Worm (Caenorhabditis elegans) whole organism, young adult: ENCODE data around the gene rpy-1.

Experiments
- B0019.2 ChIP-seq: fragments of 200-800 bp; sonication (Bioruptor generic); conservative IDR thresholded peaks from 2 replicates; pipeline ENCODE4 v1.3.6; 2022; ENCODE audit warnings: missing genetic modification reagents, missing genetic modification characterization, missing compliant biosample characterization
- B0261.1 ChIP-seq: sonication (generic microtip); optimal IDR thresholded peaks from 2 replicates; lab custom pipeline; 2016; ENCODE audit warnings: mild to moderate bottlenecking, missing genetic modification characterization, moderate library complexity, missing compliant biosample characterization
- C17E4.6 ChIP-seq: fragments of 200-800 bp; sonication (Bioruptor generic); IDR thresholded peaks from 2 replicates; pipeline ENCODE4 v1.3.6; 2022; ENCODE audit warnings: missing genetic modification reagents, missing genetic modification characterization, missing compliant biosample characterization
- F22D6.2 ChIP-seq: sonication (generic microtip); optimal IDR thresholded peaks from 2 replicates; lab custom pipeline; 2016; ENCODE audit warnings: mild to moderate bottlenecking, missing genetic modification characterization, missing compliant biosample characterization
- F23B12.7 ChIP-seq: sonication (generic microtip); optimal IDR thresholded peaks from 2 replicates; lab custom pipeline; 2017; ENCODE audit warnings: missing genetic modification characterization, mild to moderate bottlenecking, missing compliant biosample characterization, antibody characterized with exemption, moderate library complexity; ENCODE audit not compliant: insufficient read depth
- F52B5.7 ChIP-seq: sonication (generic microtip); optimal IDR thresholded peaks from 2 replicates; lab custom pipeline; 2016; ENCODE audit warnings: mild to moderate bottlenecking, missing genetic modification characterization, missing compliant biosample characterization
- F57C9.4 ChIP-seq: sonication (generic microtip); optimal IDR thresholded peaks from 2 replicates; lab custom pipeline; 2017; ENCODE audit warnings: mild to moderate bottlenecking, missing genetic modification characterization, missing compliant biosample characterization
- Y67H2A.10 ChIP-seq: fragments of 200-800 bp; sonication (Bioruptor generic); conservative IDR thresholded peaks from 2 replicates; pipeline ENCODE4 v1.3.6; 2022; ENCODE audit warnings: missing genetic modification reagents, missing genetic modification characterization, missing compliant biosample characterization
- Y95B8A.8 ChIP-seq: fragments of 200-800 bp; sonication (Bioruptor generic); IDR thresholded peaks from 2 replicates; pipeline ENCODE4 v1.3.6; 2022; ENCODE audit warnings: missing genetic modification reagents, missing genetic modification characterization, missing compliant biosample characterization
- ZK185.1 ChIP-seq: sonication (generic microtip); optimal IDR thresholded peaks from 2 replicates; lab custom pipeline; 2016; ENCODE audit warnings: mild to moderate bottlenecking, missing genetic modification characterization, missing compliant biosample characterization; ENCODE audit not compliant: poor library complexity, severe bottlenecking
- akir-1 ChIP-seq: fragments of 200-800 bp; sonication (Bioruptor generic); optimal IDR thresholded peaks from 2 replicates; lab custom pipeline; 2018; ENCODE audit warnings: mild to moderate bottlenecking, missing genetic modification characterization, moderate library complexity, missing compliant biosample characterization
- aptf-2 ChIP-seq: fragments of 200-800 bp; sonication (Bioruptor generic); conservative IDR thresholded peaks from 2 replicates; pipeline ENCODE4 v1.3.6; 2022; ENCODE audit warnings: missing genetic modification reagents, missing genetic modification characterization, missing compliant biosample characterization
- aptf-3 ChIP-seq: fragments of 200-800 bp; sonication (Bioruptor generic); IDR thresholded peaks from 2 replicates; pipeline ENCODE4 v1.3.6; 2022; ENCODE audit warnings: missing genetic modification characterization, missing compliant biosample characterization
- attf-5 ChIP-seq: fragments of 200-800 bp; sonication (Bioruptor generic); optimal IDR thresholded peaks from 2 replicates; lab custom pipeline; 2018; ENCODE audit warnings: mild to moderate bottlenecking, missing genetic modification characterization, missing compliant biosample characterization
- dpl-1 ChIP-seq: fragments of 150-350 bp; optimal IDR thresholded peaks from 2 replicates; lab custom pipeline; 2014; ENCODE audit warnings: missing biosample characterization, missing genetic modification reagents, missing genetic modification characterization
- efl-1 ChIP-seq: fragments of 150-350 bp; optimal IDR thresholded peaks from 2 replicates; lab custom pipeline; 2014; ENCODE audit warnings: missing biosample characterization, missing genetic modification reagents, missing genetic modification characterization
- ekl-4 ChIP-seq: fragments of 200-800 bp; sonication (Bioruptor generic); IDR thresholded peaks from 2 replicates; pipeline ENCODE4 v1.3.6; 2022; ENCODE audit warnings: missing genetic modification reagents, missing genetic modification characterization, missing compliant biosample characterization
- ets-4 ChIP-seq: fragments of 200-800 bp; sonication (Bioruptor generic); optimal IDR thresholded peaks from 2 replicates; lab custom pipeline; 2018; ENCODE audit warnings: mild to moderate bottlenecking, missing genetic modification characterization, missing compliant biosample characterization
- him-1 ChIP-seq: sonication (generic microtip); optimal IDR thresholded peaks from 2 replicates; lab custom pipeline; 2016; ENCODE audit warnings: missing genotype, missing genetic modification reagents, missing genetic modification characterization, missing compliant biosample characterization
- hlh-12 ChIP-seq: sonication (generic microtip); optimal IDR thresholded peaks from 2 replicates; lab custom pipeline; 2016; ENCODE audit warnings: missing genetic modification characterization, missing compliant biosample characterization
- hlh-26 ChIP-seq: fragments of 200-800 bp; sonication (Bioruptor generic); conservative IDR thresholded peaks from 2 replicates; pipeline ENCODE4 v1.3.6; 2022; ENCODE audit warnings: missing genetic modification reagents, missing genetic modification characterization, missing compliant biosample characterization
- hmg-20 ChIP-seq: fragments of 200-800 bp; sonication (Bioruptor generic); IDR thresholded peaks from 2 replicates; pipeline ENCODE4 v1.3.6; 2022; ENCODE audit warnings: missing genetic modification reagents, missing genetic modification characterization, missing compliant biosample characterization
- let-607 ChIP-seq, 2 experiments: fragments of 200-800 bp in 1 of 2; sonication (Bioruptor generic) in 1 of 2; sonication (generic microtip) in 1 of 2; optimal IDR thresholded peaks; 2 replicates each; lab custom pipeline; 2016 to 2018; ENCODE audit warnings: mild to moderate bottlenecking in 2 of 2, missing compliant biosample characterization in 2 of 2, missing genetic modification characterization in 2 of 2, moderate library complexity in 2 of 2, missing genotype in 1 of 2
- lin-40 ChIP-seq: sonication (generic microtip); optimal IDR thresholded peaks from 2 replicates; lab custom pipeline; 2016; ENCODE audit warnings: missing genetic modification characterization, mild to moderate bottlenecking, missing compliant biosample characterization, missing genotype, missing genetic modification reagents
- lsl-1 ChIP-seq: fragments of 200-800 bp; sonication (Bioruptor generic); optimal IDR thresholded peaks from 2 replicates; lab custom pipeline; 2018; ENCODE audit warnings: mild to moderate bottlenecking, missing genetic modification characterization, moderate library complexity, missing compliant biosample characterization
- madf-10 ChIP-seq: sonication (generic microtip); optimal IDR thresholded peaks from 2 replicates; lab custom pipeline; 2016; ENCODE audit warnings: mild to moderate bottlenecking, missing genetic modification characterization, missing compliant biosample characterization
- nhr-80 ChIP-seq: sonication (generic microtip); optimal IDR thresholded peaks from 2 replicates; lab custom pipeline; 2016; ENCODE audit warnings: missing genetic modification characterization, missing compliant biosample characterization
- rec-8 ChIP-seq, 2 experiments: sonication (generic microtip); optimal IDR thresholded peaks; 2 replicates each; lab custom pipeline; 2016; ENCODE audit warnings: mild to moderate bottlenecking in 2 of 2, missing genetic modification characterization in 2 of 2, missing genetic modification reagents in 2 of 2, missing genotype in 2 of 2, missing biosample characterization in 1 of 2, missing compliant biosample characterization in 1 of 2, moderate library complexity in 1 of 2
- snpc-4 ChIP-seq, 5 experiments: fragments of 150-350 bp in 1 of 5; sonication (generic microtip) in 4 of 5; optimal IDR thresholded peaks; 2 replicates each; lab custom pipeline; 2014 to 2018; ENCODE audit warnings: missing genetic modification characterization in 5 of 5, missing biosample characterization in 3 of 5, antibody characterized with exemption in 2 of 5, mild to moderate bottlenecking in 2 of 5, missing compliant biosample characterization in 2 of 5, missing genotype in 2 of 5, moderate library complexity in 2 of 5, missing genetic modification reagents in 1 of 5
- tbp1 ChIP-seq: fragments of 200-800 bp; sonication (Bioruptor generic); optimal IDR thresholded peaks from 2 replicates; lab custom pipeline; 2018; ENCODE audit warnings: mild to moderate bottlenecking, missing genetic modification characterization, missing compliant biosample characterization
- tlf-1 ChIP-seq: fragments of 200-800 bp; sonication (Bioruptor generic); optimal IDR thresholded peaks from 2 replicates; lab custom pipeline; 2018; ENCODE audit warnings: mild to moderate bottlenecking, missing genetic modification characterization, missing compliant biosample characterization
- ztf-18 ChIP-seq: sonication (generic microtip); optimal IDR thresholded peaks from 2 replicates; lab custom pipeline; 2016; ENCODE audit warnings: missing genotype, mild to moderate bottlenecking, missing genetic modification characterization, missing compliant biosample characterization
- ztf-6 ChIP-seq: fragments of 200-800 bp; sonication (Bioruptor generic); IDR thresholded peaks from 2 replicates; pipeline ENCODE4 v1.3.6; 2022; ENCODE audit warnings: missing genetic modification reagents, missing genetic modification characterization, missing compliant biosample characterization

Gene rpy-1

ce11 chrII:6681478-6681877, 24.0 kb downstream of the rpy-1 start:
- TF ChIP-seq C17E4.6 (GFP tag; lab: Robert Waterston, UW) (no peak), nhr-80 (tag; lab: Kevin White, UChicago) (peak; percentile 43)
- TF ChIP-seq, all 124 proteins: peak for 1

DNA sequence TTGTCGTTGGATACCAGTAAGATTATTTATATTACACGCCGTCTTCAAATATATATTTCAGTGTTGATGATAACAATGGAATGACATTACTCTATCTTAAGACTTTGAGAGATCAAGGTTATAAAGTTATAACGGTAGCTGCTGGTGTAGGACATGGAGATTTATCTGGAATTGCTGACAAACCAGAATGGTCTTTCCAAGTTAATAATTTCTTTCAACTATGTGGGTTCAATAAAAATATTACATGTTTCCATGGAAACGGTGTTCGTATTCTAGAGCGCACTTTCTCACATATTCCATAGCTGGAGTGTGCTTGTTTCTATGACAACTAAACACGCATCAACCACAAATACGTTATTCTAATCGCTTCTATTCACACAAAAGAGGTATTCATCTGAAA, 25.7 kb downstream of the rpy-1 start, which contains the start of gene ift-74:
Gene ift-74, plus strand, starts transcription at position 301 of the 400 bp plus-strand sequence.
- TF ChIP-seq lin-40 (no peak), Y67H2A.10 (GFP tag; lab: Robert Waterston, UW) (no peak), snpc-4 (GFP tag; optimal IDR thresholded peaks at IDR 0.05; lab: Kevin White, UChicago) (no peak), snpc-4 (tag; optimal IDR thresholded peaks at IDR 0.05; lab: Kevin White, UChicago) (no peak), rec-8 (tag; optimal IDR thresholded peaks at IDR 0.05; lab: Kevin White, UChicago) (no peak), him-1 (tag; lab: Kevin White, UChicago) (no peak), tlf-1 (GFP tag; lab: Kevin White, UChicago) (no peak), dpl-1 (GFP tag; lab: Kevin White, UChicago) (no peak), F57C9.4 (tag; lab: Kevin White, UChicago) (no peak), ZK185.1 (tag; lab: Kevin White, UChicago) (no peak), F22D6.2 (tag; lab: Kevin White, UChicago) (no peak), ztf-6 (GFP tag; lab: Robert Waterston, UW) (no peak)
- TF ChIP-seq, all 124 proteins: peak for 0

DNA sequence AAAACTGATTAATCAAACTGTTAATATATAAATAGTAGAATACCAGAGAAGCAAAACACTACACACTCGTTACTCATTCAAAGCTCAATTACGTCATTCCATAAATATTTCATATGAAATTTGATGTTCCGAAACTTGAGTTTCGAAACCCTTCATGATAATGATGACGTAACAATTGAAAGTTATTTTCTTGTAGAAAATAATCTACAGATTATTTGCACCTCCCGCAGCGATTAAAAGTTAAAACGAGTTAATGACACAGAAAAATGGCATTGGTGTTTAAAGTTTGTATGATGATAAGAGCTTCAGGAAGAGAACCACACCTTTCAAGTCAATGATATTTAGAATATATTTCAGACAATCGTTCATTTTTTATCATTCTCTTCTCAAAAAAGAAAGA, 31.5 kb downstream of the rpy-1 start, which contains the start of gene H43E16.1:
Gene H43E16.1, plus strand, starts transcription at position 375 of the 400 bp plus-strand sequence.
- TF ChIP-seq hlh-26 (GFP tag; lab: Robert Waterston, UW), result no peak
- peak; percentile 64 for TF ChIP-seq nhr-80 (tag; lab: Kevin White, UChicago)
- TF ChIP-seq hmg-20 (GFP tag; lab: Robert Waterston, UW), result no peak
- no peak for TF ChIP-seq aptf-3
- no peak for TF ChIP-seq ZK185.1 (tag; lab: Kevin White, UChicago)
- TF ChIP-seq ekl-4 (GFP tag; lab: Robert Waterston, UW), result no peak
- TF ChIP-seq akir-1 (GFP tag; lab: Kevin White, UChicago), result no peak
- TF ChIP-seq, all 124 proteins: peak for 1

- TF ChIP-seq B0261.1 (tag; lab: Kevin White, UChicago) (no peak), let-607 (tag; optimal IDR thresholded peaks at IDR 0.05; lab: Kevin White, UChicago) (no peak), F52B5.7 (tag; lab: Kevin White, UChicago) (no peak), B0019.2 (GFP tag; lab: Robert Waterston, UW) (no peak), F23B12.7 (tag; lab: Kevin White, UChicago) (no peak), Y95B8A.8 (GFP tag; lab: Robert Waterston, UW) (no peak), efl-1 (no peak), dpl-1 (GFP tag; lab: Kevin White, UChicago) (no peak), ets-4 (GFP tag; lab: Kevin White, UChicago) (no peak), hmg-20 (GFP tag; lab: Robert Waterston, UW) (no peak), C17E4.6 (GFP tag; lab: Robert Waterston, UW) (no peak), lsl-1 (GFP tag; lab: Kevin White, UChicago) (no peak), ztf-18 (tag; lab: Kevin White, UChicago) (no peak), attf-5 (no peak), hlh-12 (no peak), tbp1 (GFP tag; lab: Kevin White, UChicago) (no peak), aptf-2 (GFP tag; lab: Robert Waterston, UW) (no peak), ztf-6 (GFP tag; lab: Robert Waterston, UW) (no peak), madf-10 (no peak)
Measured at ce11 chrII:6668496-6668895, 36.9 kb downstream of the rpy-1 start.
